Worm (Caenorhabditis elegans) whole organism, L1 larva: ENCODE measurements around the gene ape-1.

ENCODE experiments used
- C16A3.4 ChIP-seq: fragments of 150-350 bp; optimal IDR thresholded peaks from 2 replicates; lab custom pipeline; 2014; ENCODE audit warnings: missing biosample characterization, missing genetic modification characterization
- F16B12.6 ChIP-seq: fragments of 150-350 bp; optimal IDR thresholded peaks from 2 replicates; lab custom pipeline; 2014; ENCODE audit warnings: missing biosample characterization, missing genetic modification characterization
- alr-1 ChIP-seq: fragments of 200-800 bp; sonication (Bioruptor generic); optimal IDR thresholded peaks from 2 replicates; lab custom pipeline; 2018; ENCODE audit warnings: borderline replicate concordance, mild to moderate bottlenecking, missing genetic modification characterization, missing compliant biosample characterization
- blmp-1 ChIP-seq: fragments of 150-350 bp; optimal IDR thresholded peaks from 2 replicates; lab custom pipeline; 2014; ENCODE audit warnings: missing biosample characterization, missing genetic modification characterization
- ceh-8 ChIP-seq: fragments of 200-800 bp; sonication (Bioruptor generic); optimal IDR thresholded peaks from 2 replicates; lab custom pipeline; 2018; ENCODE audit warnings: mild to moderate bottlenecking, missing genetic modification characterization, moderate library complexity, missing compliant biosample characterization
- ceh-82 ChIP-seq, 3 experiments: fragments of 150-350 bp in 1 of 3; sonication (generic microtip) in 2 of 3; optimal IDR thresholded peaks; 2 replicates each; lab custom pipeline; 2014 to 2017; ENCODE audit warnings: missing biosample characterization in 3 of 3, missing genetic modification characterization in 3 of 3
- ceh-88 ChIP-seq: fragments of 200-800 bp; sonication (Bioruptor generic); IDR thresholded peaks from 2 replicates; pipeline ENCODE4 v1.3.6; 2022; ENCODE audit warnings: missing genetic modification characterization, missing compliant biosample characterization
- ceh-90 ChIP-seq: sonication (generic microtip); optimal IDR thresholded peaks from 2 replicates; lab custom pipeline; 2016; ENCODE audit warnings: missing genetic modification characterization, missing compliant biosample characterization
- dpl-1 ChIP-seq, 3 experiments: fragments of 150-350 bp in 2 of 3; sonication (generic microtip) in 1 of 3; optimal IDR thresholded peaks; 2 replicates each; lab custom pipeline; 2014 to 2017; ENCODE audit warnings: missing biosample characterization in 3 of 3, missing genetic modification characterization in 3 of 3, missing genetic modification reagents in 3 of 3
- efl-1 ChIP-seq, 4 experiments: fragments of 150-350 bp; optimal IDR thresholded peaks in 3 of 4; peaks in 1 of 4; 1 replicate in 1 of 4; 2 replicates in 3 of 4; lab custom pipeline; 2014; ENCODE audit warnings: missing biosample characterization in 2 of 4, missing genetic modification characterization in 2 of 4, missing genetic modification reagents in 2 of 4
- egl-27 ChIP-seq, 2 experiments: fragments of 150-350 bp in 1 of 2; sonication (generic microtip); optimal IDR thresholded peaks; 3 replicates each; lab custom pipeline; 2017 to 2018; ENCODE audit warnings: missing biosample characterization in 2 of 2, missing genetic modification characterization in 2 of 2, missing genetic modification reagents in 2 of 2
- elt-2 ChIP-seq: sonication (generic microtip); optimal IDR thresholded peaks from 2 replicates; lab custom pipeline; 2016; ENCODE audit warnings: missing genetic modification characterization, mild to moderate bottlenecking, inconsistent platforms, missing compliant biosample characterization, missing genetic modification reagents
- elt-3 ChIP-seq, 6 experiments: fragments of 150-350 bp in 1 of 6; sonication (generic microtip); optimal IDR thresholded peaks; 2 replicates each; lab custom pipeline; 2017 to 2018; ENCODE audit warnings: missing biosample characterization in 6 of 6, missing genetic modification characterization in 6 of 6, inconsistent platforms in 1 of 6
- ets-5 ChIP-seq: fragments of 200-800 bp; sonication (Bioruptor generic); IDR thresholded peaks from 2 replicates; pipeline ENCODE4 v1.3.6; 2022; ENCODE audit warnings: missing genetic modification characterization, missing compliant biosample characterization
- fkh-4 ChIP-seq: sonication (generic microtip); optimal IDR thresholded peaks from 2 replicates; lab custom pipeline; 2016; ENCODE audit warnings: missing compliant biosample characterization, missing genetic modification characterization, borderline replicate concordance
- grh-1 ChIP-seq: fragments of 200-800 bp; sonication (Bioruptor generic); IDR thresholded peaks from 2 replicates; pipeline ENCODE4 v1.3.6; 2022; ENCODE audit warnings: missing genetic modification reagents, missing genetic modification characterization, missing compliant biosample characterization
- hlh-17 ChIP-seq: fragments of 200-800 bp; sonication (Bioruptor generic); optimal IDR thresholded peaks from 2 replicates; lab custom pipeline; 2018; ENCODE audit warnings: missing genetic modification characterization, mild to moderate bottlenecking, missing compliant biosample characterization, moderate library complexity, borderline replicate concordance
- hpl-2 ChIP-seq: fragments of 150-350 bp; optimal IDR thresholded peaks from 2 replicates; lab custom pipeline; 2014; ENCODE audit warnings: missing biosample characterization, missing genetic modification reagents, missing genetic modification characterization
- isw-1 ChIP-seq: fragments of 200-800 bp; sonication (Bioruptor generic); IDR thresholded peaks from 2 replicates; pipeline ENCODE4 v1.3.6; 2022; ENCODE audit warnings: missing genetic modification characterization, missing compliant biosample characterization
- lin-14 ChIP-seq: fragments of 200-800 bp; sonication (Bioruptor generic); optimal IDR thresholded peaks from 2 replicates; lab custom pipeline; 2018; ENCODE audit warnings: mild to moderate bottlenecking, missing genetic modification characterization, moderate library complexity, missing compliant biosample characterization
- lin-15B ChIP-seq: fragments of 150-350 bp; sonication (generic microtip); optimal IDR thresholded peaks from 3 replicates; lab custom pipeline; 2014; ENCODE audit warnings: missing biosample characterization, missing genetic modification characterization
- lin-35 ChIP-seq, 2 experiments: fragments of 150-350 bp; optimal IDR thresholded peaks; 2 replicates each; lab custom pipeline; 2014; ENCODE audit warnings: missing biosample characterization in 2 of 2, missing genetic modification characterization in 2 of 2, missing genetic modification reagents in 2 of 2
- lsy-2 ChIP-seq, 2 experiments: fragments of 150-350 bp; optimal IDR thresholded peaks; 2 replicates each; lab custom pipeline; 2014; ENCODE audit warnings: missing biosample characterization in 2 of 2, missing genetic modification characterization in 2 of 2
- mdl-1 ChIP-seq, 2 experiments: fragments of 150-350 bp; optimal IDR thresholded peaks; 2 replicates each; lab custom pipeline; 2014 to 2017; ENCODE audit warnings: missing biosample characterization in 2 of 2, missing genetic modification characterization in 2 of 2, inconsistent platforms in 1 of 2
- mep-1 ChIP-seq: fragments of 150-350 bp; optimal IDR thresholded peaks from 2 replicates; lab custom pipeline; 2014; ENCODE audit warnings: missing biosample characterization, missing genetic modification characterization
- nhr-19 ChIP-seq: fragments of 200-800 bp; sonication (Bioruptor generic); conservative IDR thresholded peaks from 2 replicates; pipeline ENCODE4 v1.3.6; 2022; ENCODE audit warnings: missing genetic modification characterization, missing compliant biosample characterization
- nhr-20 ChIP-seq: sonication (generic microtip); optimal IDR thresholded peaks from 2 replicates; lab custom pipeline; 2016; ENCODE audit warnings: mild to moderate bottlenecking, missing genetic modification characterization, missing compliant biosample characterization
- nhr-47 ChIP-seq: sonication (generic microtip); optimal IDR thresholded peaks from 2 replicates; lab custom pipeline; 2016; ENCODE audit warnings: mild to moderate bottlenecking, missing genetic modification characterization, moderate library complexity, missing compliant biosample characterization
- nhr-71 ChIP-seq: sonication (generic microtip); optimal IDR thresholded peaks from 2 replicates; lab custom pipeline; 2016; ENCODE audit warnings: mild to moderate bottlenecking, missing genetic modification characterization, moderate library complexity, missing compliant biosample characterization
- nhr-77 ChIP-seq: fragments of 150-350 bp; optimal IDR thresholded peaks from 2 replicates; lab custom pipeline; 2014; ENCODE audit warnings: missing biosample characterization, missing genetic modification characterization
- nhr-85 ChIP-seq: sonication (generic microtip); peaks from one replicate; lab custom pipeline; 2016; ENCODE audit warnings: missing genetic modification characterization, inconsistent platforms, missing compliant biosample characterization
- nhr-90 ChIP-seq: sonication (generic microtip); optimal IDR thresholded peaks from 2 replicates; lab custom pipeline; 2016; ENCODE audit warnings: mild to moderate bottlenecking, missing genetic modification characterization, missing compliant biosample characterization; ENCODE audit not compliant: poor library complexity
- rnt-1 ChIP-seq: sonication (generic microtip); optimal IDR thresholded peaks from 2 replicates; lab custom pipeline; 2016; ENCODE audit warnings: mild to moderate bottlenecking, missing genetic modification characterization, moderate library complexity, missing compliant biosample characterization
- skn-1 ChIP-seq: fragments of 150-350 bp; optimal IDR thresholded peaks from 2 replicates; lab custom pipeline; 2014; ENCODE audit warnings: missing biosample characterization, missing genetic modification characterization
- snpc-4 ChIP-seq: fragments of 150-350 bp; optimal IDR thresholded peaks from 2 replicates; lab custom pipeline; 2014; ENCODE audit warnings: missing biosample characterization, missing genetic modification characterization
- snu-23 ChIP-seq: sonication (generic microtip); optimal IDR thresholded peaks from 2 replicates; lab custom pipeline; 2016; ENCODE audit warnings: missing genetic modification characterization, missing compliant biosample characterization
- swsn-7 ChIP-seq: sonication (generic microtip); optimal IDR thresholded peaks from 2 replicates; lab custom pipeline; 2016; ENCODE audit warnings: missing genetic modification characterization, missing compliant biosample characterization
- tbx-2 ChIP-seq: sonication (generic microtip); optimal IDR thresholded peaks from 2 replicates; lab custom pipeline; 2016; ENCODE audit warnings: missing genetic modification characterization, missing compliant biosample characterization
- unc-130 ChIP-seq: fragments of 150-350 bp; optimal IDR thresholded peaks from 2 replicates; lab custom pipeline; 2017; ENCODE audit warnings: missing biosample characterization, missing genetic modification characterization, inconsistent platforms
- unc-30 ChIP-seq: sonication (generic microtip); optimal IDR thresholded peaks from 2 replicates; lab custom pipeline; 2017; ENCODE audit warnings: missing biosample characterization, missing genetic modification characterization
- unc-86 ChIP-seq: sonication (generic microtip); optimal IDR thresholded peaks from 2 replicates; lab custom pipeline; 2016; ENCODE audit warnings: missing genetic modification characterization, missing compliant biosample characterization
- unc-98 ChIP-seq: fragments of 200-800 bp; sonication (Bioruptor generic); IDR thresholded peaks from 2 replicates; pipeline ENCODE4 v1.3.6; 2022; ENCODE audit warnings: missing genetic modification characterization, missing compliant biosample characterization
- xbp-1 ChIP-seq: sonication (generic microtip); optimal IDR thresholded peaks from 2 replicates; lab custom pipeline; 2016; ENCODE audit warnings: missing genetic modification characterization, missing compliant biosample characterization
- ztf-11 ChIP-seq, 2 experiments: sonication (generic microtip); optimal IDR thresholded peaks; 2 replicates each; lab custom pipeline; 2016 to 2017; ENCODE audit warnings: missing genetic modification characterization in 2 of 2, missing biosample characterization in 1 of 2, missing compliant biosample characterization in 1 of 2

Gene ape-1

DNA sequence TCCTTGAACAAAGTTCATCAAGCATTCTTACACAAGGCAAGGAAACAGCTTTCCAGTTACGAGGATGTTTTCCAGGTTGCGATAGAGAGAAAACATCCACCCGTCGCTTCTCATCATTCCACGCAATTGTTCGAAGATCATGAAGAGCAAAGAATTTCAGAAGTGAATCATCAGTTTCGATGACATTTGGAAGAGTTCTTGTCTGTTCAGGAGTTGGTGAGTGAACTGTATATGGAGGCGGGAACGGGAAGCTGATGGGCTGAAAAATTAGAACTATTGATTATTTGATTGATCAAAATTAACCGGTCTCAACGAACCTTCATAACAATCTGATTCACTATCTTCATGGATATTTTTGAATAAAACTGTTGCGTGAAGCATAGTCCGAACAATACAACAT lies 56.3 kb downstream of the ape-1 start:
- TF ChIP-seq efl-1 (optimal IDR thresholded peaks at IDR 0.05; lab: Kevin White, UChicago): no peak
- peak in 1 of 2 experiments; percentile 22 for TF ChIP-seq efl-1 (GFP tag; optimal IDR thresholded peaks at IDR 0.05 in 1 of 2; lab: Kevin White, UChicago)
- no peak for TF ChIP-seq hpl-2 (GFP tag; lab: Kevin White, UChicago)
- no peak for TF ChIP-seq unc-98 (GFP tag; lab: Robert Waterston, UW)

DNA sequence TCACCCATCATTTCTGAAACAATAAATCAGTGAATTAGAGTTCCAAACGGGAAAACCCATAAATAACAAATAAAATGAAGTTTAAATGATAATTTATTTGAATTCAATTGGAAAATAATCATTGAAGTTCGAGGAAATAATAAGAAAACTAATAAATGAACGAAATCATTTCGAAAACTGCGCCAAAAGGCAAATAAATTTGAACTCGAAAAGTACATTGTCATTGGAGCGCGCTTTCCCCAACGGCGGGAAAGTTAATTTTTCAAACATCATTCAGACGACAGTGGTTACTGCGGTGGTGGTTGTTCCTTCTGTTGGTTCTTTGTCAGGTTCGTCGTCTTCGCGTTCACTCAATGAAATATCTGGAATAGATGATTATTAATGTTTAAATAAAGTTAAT lies 57.7 kb downstream of the ape-1 start, which contains the start of gene npp-22:
TSS of gene npp-22 (minus strand) at position 13 of the 400 bp plus-strand sequence.
- peak; percentile 22 for TF ChIP-seq nhr-77 (tag; lab: Kevin White, UChicago)
- peak; percentile 65 for TF ChIP-seq nhr-85
- no peak for TF ChIP-seq ztf-11 (tag; optimal IDR thresholded peaks at IDR 0.05; lab: Kevin White, UChicago)
- TF ChIP-seq isw-1 (GFP tag; lab: Robert Waterston, UW): peak; percentile 30; the same call in 1 of the 2 replicates
- TF ChIP-seq skn-1 (tag; lab: Kevin White, UChicago): peak; percentile 73
- TF ChIP-seq grh-1: no peak
- TF ChIP-seq swsn-7 (tag; lab: Kevin White, UChicago): peak; percentile 66
- peak; percentile 94 to 97 for TF ChIP-seq lin-35 (GFP tag; optimal IDR thresholded peaks at IDR 0.05; lab: Kevin White, UChicago)
- TF ChIP-seq F16B12.6 (tag; lab: Kevin White, UChicago): peak; percentile 30
- TF ChIP-seq nhr-71 (tag; lab: Kevin White, UChicago): peak; percentile 72
- no peak for TF ChIP-seq fkh-4 (tag; lab: Kevin White, UChicago)
- TF ChIP-seq snpc-4 (tag; lab: Kevin White, UChicago): peak; percentile 36
- peak; percentile 75 for TF ChIP-seq nhr-20 (tag; lab: Kevin White, UChicago)
- no peak for TF ChIP-seq egl-27 (tag; optimal IDR thresholded peaks at IDR 0.05; lab: Kevin White, UChicago)
- peak; percentile 65 for TF ChIP-seq xbp-1 (tag; lab: Kevin White, UChicago)
- peak in 1 of 2 experiments; percentile 30 for TF ChIP-seq mdl-1 (tag; optimal IDR thresholded peaks at IDR 0.05; lab: Kevin White, UChicago)
- peak; percentile 72 to 84 for TF ChIP-seq lsy-2 (tag; optimal IDR thresholded peaks at IDR 0.05; lab: Kevin White, UChicago)
- peak; percentile 63 for TF ChIP-seq lin-14 (GFP tag; lab: Kevin White, UChicago)
- TF ChIP-seq lin-15B (tag; lab: Kevin White, UChicago): peak; percentile 77
- peak; percentile 56 for TF ChIP-seq snu-23 (GFP tag; lab: Kevin White, UChicago)
- no peak for TF ChIP-seq ets-5
- peak; percentile 62 for TF ChIP-seq tbx-2
- no peak for TF ChIP-seq elt-2
- TF ChIP-seq rnt-1 (tag; lab: Kevin White, UChicago): peak; percentile 65
- TF ChIP-seq nhr-47 (tag; lab: Kevin White, UChicago): peak; percentile 68
- TF ChIP-seq nhr-19 (GFP tag; lab: Robert Waterston, UW): peak; percentile 68
- no peak for TF ChIP-seq hlh-17 (GFP tag; lab: Kevin White, UChicago)
- TF ChIP-seq nhr-90 (tag; lab: Kevin White, UChicago): peak; percentile 56
- TF ChIP-seq unc-130: peak; percentile 80
- peak; percentile 45 for TF ChIP-seq mep-1 (tag; lab: Kevin White, UChicago)
- peak; percentile 64 for TF ChIP-seq blmp-1
- TF ChIP-seq elt-3 (tag; optimal IDR thresholded peaks at IDR 0.05; lab: Kevin White, UChicago): peak in 1 of 6 experiments; percentile 49
- TF ChIP-seq ceh-88 (GFP tag; lab: Robert Waterston, UW): no peak
- peak; percentile 96 to 99 for TF ChIP-seq efl-1 (optimal IDR thresholded peaks at IDR 0.05; lab: Kevin White, UChicago)
- peak; percentile 96 to 100 for TF ChIP-seq efl-1 (GFP tag; optimal IDR thresholded peaks at IDR 0.05 in 1 of 2; lab: Kevin White, UChicago)
- no peak for TF ChIP-seq ceh-90 (tag; lab: Kevin White, UChicago)
- TF ChIP-seq unc-86 (tag; lab: Kevin White, UChicago): peak; percentile 33
- peak; percentile 65 for TF ChIP-seq C16A3.4 (tag; lab: Kevin White, UChicago)
- TF ChIP-seq dpl-1 (GFP tag; optimal IDR thresholded peaks at IDR 0.05; lab: Kevin White, UChicago): peak; percentile 93 to 95 (median 94)
- TF ChIP-seq alr-1 (tag; lab: Kevin White, UChicago): no peak
- TF ChIP-seq ceh-8 (GFP tag; lab: Kevin White, UChicago): no peak
- TF ChIP-seq unc-30 (tag; lab: Kevin White, UChicago): no peak
- peak; percentile 17 to 54 (median 32) for TF ChIP-seq ceh-82 (tag; optimal IDR thresholded peaks at IDR 0.05; lab: Kevin White, UChicago)
